Worm (Caenorhabditis elegans): ENCODE data around the gene T26H5.4.

Gene T26H5.4

ce11 chrV:15432457-15432856 lies 16.0 kb downstream of the T26H5.4 start, which contains the start of gene T26H5.8:
TSS of gene T26H5.8 (minus strand) at chrV:15432726.
- TF ChIP-seq Y22D7AL.16 (tag; optimal IDR thresholded peaks at IDR 0.05), result no peak
- no peak for TF ChIP-seq hlh-15 (tag; optimal IDR thresholded peaks at IDR 0.05)
- TF ChIP-seq K09A11.1 (tag; optimal IDR thresholded peaks at IDR 0.05; ENCODE audit: insufficient read depth), result no peak
- no peak for TF ChIP-seq fkh-6 (tag; optimal IDR thresholded peaks at IDR 0.05)
- TF ChIP-seq pha-2 (tag; optimal IDR thresholded peaks at IDR 0.05), result no peak
- TF ChIP-seq npax-4 (tag; optimal IDR thresholded peaks at IDR 0.05), result no peak
- TF ChIP-seq sox-4 (tag; optimal IDR thresholded peaks at IDR 0.05), result no peak
- no peak for TF ChIP-seq hlh-13 (GFP tag; optimal IDR thresholded peaks at IDR 0.05)
- TF ChIP-seq ttx-3 (tag; optimal IDR thresholded peaks at IDR 0.05), result no peak
- TF ChIP-seq ref-2 (tag; optimal IDR thresholded peaks at IDR 0.05), result no peak
- no peak for TF ChIP-seq pax-1 (tag; optimal IDR thresholded peaks at IDR 0.05)
- TF ChIP-seq unc-86 (tag; optimal IDR thresholded peaks at IDR 0.05), result no peak
- TF ChIP-seq unc-55 (GFP tag; optimal IDR thresholded peaks at IDR 0.05), result no peak
- no peak for TF ChIP-seq pag-3 (tag; optimal IDR thresholded peaks at IDR 0.05; ENCODE audit: borderline replicate concordance)
- TF ChIP-seq mec-3 (tag; optimal IDR thresholded peaks at IDR 0.05; ENCODE audit: borderline replicate concordance), result no peak
- no peak for TF ChIP-seq unc-42 (tag; optimal IDR thresholded peaks at IDR 0.05)
- no peak for TF ChIP-seq sox-2 (GFP tag; IDR thresholded peaks at IDR 0.05)
- TF ChIP-seq unc-3 (GFP tag; conservative IDR thresholded peaks at IDR 0.05), result no peak
- TF ChIP-seq unc-3 (tag; optimal IDR thresholded peaks at IDR 0.05), result no peak
- no peak for TF ChIP-seq madf-2 (tag; optimal IDR thresholded peaks at IDR 0.05)

- no peak for TF ChIP-seq pha-4 (tag; optimal IDR thresholded peaks at IDR 0.05)
- TF ChIP-seq ceh-45 (GFP tag; IDR thresholded peaks at IDR 0.05), result 0 out of 2 replicates have a peak, but pooled peaks have one; percentile 28
Observed at ce11 chrV:15431322-15432052, 17.0 kb downstream of the T26H5.4 start.

ce11 chrV:15426944-15427343 lies 21.6 kb downstream of the T26H5.4 start, which contains the start of gene fbxa-209:
TSS of gene fbxa-209 (minus strand) at chrV:15427044.
- TF ChIP-seq sox-4 (tag; optimal IDR thresholded peaks at IDR 0.05), result no peak

ce11 chrV:15425368-15426091 lies 23.0 kb downstream of the T26H5.4 start, which contains the start of gene Y36E3A.2:
TSS of gene Y36E3A.2 (plus strand) at chrV:15426041.
- no peak for TF ChIP-seq fkh-6 (tag; optimal IDR thresholded peaks at IDR 0.05)
- no peak for TF ChIP-seq lin-11 (tag; optimal IDR thresholded peaks at IDR 0.05)
- TF ChIP-seq ceh-6 (GFP tag; optimal IDR thresholded peaks at IDR 0.05), result no peak
- TF ChIP-seq tbx-2 (tag; optimal IDR thresholded peaks at IDR 0.05), result no peak
- TF ChIP-seq ceh-34 (tag; optimal IDR thresholded peaks at IDR 0.05), result no peak
- TF ChIP-seq C08G9.2 (tag; optimal IDR thresholded peaks at IDR 0.05), result no peak
- no peak for TF ChIP-seq sdc-2 (tag; optimal IDR thresholded peaks at IDR 0.05)
- TF ChIP-seq ceh-14 (tag; optimal IDR thresholded peaks at IDR 0.05), result no peak
- no peak for TF ChIP-seq F13H6.1 (tag; optimal IDR thresholded peaks at IDR 0.05)
- no peak for TF ChIP-seq ceh-31 (tag; optimal IDR thresholded peaks at IDR 0.05)
- no peak for TF ChIP-seq lim-6 (tag; optimal IDR thresholded peaks at IDR 0.05)
- TF ChIP-seq fax-1 (tag; optimal IDR thresholded peaks at IDR 0.05), result no peak
- no peak for TF ChIP-seq che-1 (tag; optimal IDR thresholded peaks at IDR 0.05)
- no peak for TF ChIP-seq ceh-19 (GFP tag; optimal IDR thresholded peaks at IDR 0.05)
- no peak for TF ChIP-seq rnt-1 (tag; optimal IDR thresholded peaks at IDR 0.05)
- no peak for TF ChIP-seq hlh-30 (tag; optimal IDR thresholded peaks at IDR 0.05; ENCODE audit: insufficient read depth)
- TF ChIP-seq C38D4.7 (GFP tag; optimal IDR thresholded peaks at IDR 0.05), result no peak
- TF ChIP-seq madf-2 (tag; optimal IDR thresholded peaks at IDR 0.05), result no peak
- TF ChIP-seq unc-3 (GFP tag; conservative IDR thresholded peaks at IDR 0.05), result no peak
- no peak for TF ChIP-seq unc-3 (tag; optimal IDR thresholded peaks at IDR 0.05)
- no peak for TF ChIP-seq dve-1 (tag; optimal IDR thresholded peaks at IDR 0.05)

Measured in whole organism, late embryonic.